Worm (Caenorhabditis elegans): ENCODE measurements around the gene T26H5.11.

- TF ChIP-seq syd-9 (tag; optimal IDR thresholded peaks at IDR 0.05) (no peak), zip-5 (tag; optimal IDR thresholded peaks at IDR 0.05) (no peak), mec-3 (tag; optimal IDR thresholded peaks at IDR 0.05; ENCODE audit: borderline replicate concordance) (no peak), elt-2 (tag; optimal IDR thresholded peaks at IDR 0.05) (no peak), hlh-30 (tag; optimal IDR thresholded peaks at IDR 0.05; ENCODE audit: insufficient read depth) (no peak), T23F11.4 (GFP tag; optimal IDR thresholded peaks at IDR 0.05) (no peak), rnt-1 (tag; optimal IDR thresholded peaks at IDR 0.05) (no peak), ama-1 (optimal IDR thresholded peaks at IDR 0.05) (no peak), ztf-16 (tag; optimal IDR thresholded peaks at IDR 0.05) (no peak), sdc-2 (tag; optimal IDR thresholded peaks at IDR 0.05) (no peak), hlh-8 (tag; optimal IDR thresholded peaks at IDR 0.05) (no peak), tbx-7 (tag; optimal IDR thresholded peaks at IDR 0.05) (no peak), dmd-4 (tag; optimal IDR thresholded peaks at IDR 0.05; ENCODE audit: borderline replicate concordance) (no peak)
Measured at ce11 chrV:15434647-15435046, 9.4 kb downstream of the T26H5.11 start.
